Worm (Caenorhabditis elegans) whole organism, L1 larva: Measurements from ENCODE around the gene B0250.18.

Experiments
- snu-23 ChIP-seq: sonication (generic microtip); optimal IDR thresholded peaks from 2 replicates; lab custom pipeline; 2016; ENCODE audit warnings: missing genetic modification characterization, missing compliant biosample characterization
- ztf-4 ChIP-seq: fragments of 150-350 bp; optimal IDR thresholded peaks from 2 replicates; lab custom pipeline; 2014; ENCODE audit warnings: missing biosample characterization, missing genetic modification characterization

ce11 chrV:20415415-20415814, 45.3 kb downstream of the B0250.18 start:
- no peak for TF ChIP-seq ztf-4
- TF ChIP-seq snu-23 (GFP tag; lab: Kevin White, UChicago): peak; percentile 54
